Worm (Caenorhabditis elegans) whole organism, L1 larva: ENCODE data around the gene C32C4.3.

Source experiments
- aly-2 ChIP-seq: fragments of 150-350 bp; optimal IDR thresholded peaks from 2 replicates; lab custom pipeline; 2014; ENCODE audit warnings: missing biosample characterization, missing genetic modification characterization
- ama-1 ChIP-seq: fragments of 150-350 bp; optimal IDR thresholded peaks from 2 replicates; lab custom pipeline; 2014
- ceh-90 ChIP-seq: sonication (generic microtip); optimal IDR thresholded peaks from 2 replicates; lab custom pipeline; 2016; ENCODE audit warnings: missing genetic modification characterization, missing compliant biosample characterization
- efl-3 ChIP-seq: fragments of 200-800 bp; sonication (Bioruptor generic); optimal IDR thresholded peaks from 2 replicates; lab custom pipeline; 2018; ENCODE audit warnings: mild to moderate bottlenecking, missing genetic modification characterization, missing compliant biosample characterization
- egl-27 ChIP-seq, 2 experiments: fragments of 150-350 bp in 1 of 2; sonication (generic microtip); optimal IDR thresholded peaks; 3 replicates each; lab custom pipeline; 2017 to 2018; ENCODE audit warnings: missing biosample characterization in 2 of 2, missing genetic modification characterization in 2 of 2, missing genetic modification reagents in 2 of 2
- lin-15B ChIP-seq: fragments of 150-350 bp; sonication (generic microtip); optimal IDR thresholded peaks from 3 replicates; lab custom pipeline; 2014; ENCODE audit warnings: missing biosample characterization, missing genetic modification characterization
- mab-9 ChIP-seq: fragments of 200-800 bp; sonication (Bioruptor generic); IDR thresholded peaks from 2 replicates; pipeline ENCODE4 v1.3.6; 2022; ENCODE audit warnings: missing genetic modification reagents, missing genetic modification characterization, missing compliant biosample characterization
- nhr-71 ChIP-seq: sonication (generic microtip); optimal IDR thresholded peaks from 2 replicates; lab custom pipeline; 2016; ENCODE audit warnings: mild to moderate bottlenecking, missing genetic modification characterization, moderate library complexity, missing compliant biosample characterization
- nhr-76 ChIP-seq: sonication (generic microtip); optimal IDR thresholded peaks from 2 replicates; lab custom pipeline; 2017; ENCODE audit warnings: missing biosample characterization, missing genetic modification characterization
- pax-3 ChIP-seq: fragments of 200-800 bp; sonication (Bioruptor generic); optimal IDR thresholded peaks from 2 replicates; lab custom pipeline; 2018; ENCODE audit warnings: mild to moderate bottlenecking, missing genetic modification characterization, moderate library complexity, missing compliant biosample characterization
- snpc-4 ChIP-seq: fragments of 150-350 bp; optimal IDR thresholded peaks from 2 replicates; lab custom pipeline; 2014; ENCODE audit warnings: missing biosample characterization, missing genetic modification characterization
- tbx-2 ChIP-seq: sonication (generic microtip); optimal IDR thresholded peaks from 2 replicates; lab custom pipeline; 2016; ENCODE audit warnings: missing genetic modification characterization, missing compliant biosample characterization

DNA sequence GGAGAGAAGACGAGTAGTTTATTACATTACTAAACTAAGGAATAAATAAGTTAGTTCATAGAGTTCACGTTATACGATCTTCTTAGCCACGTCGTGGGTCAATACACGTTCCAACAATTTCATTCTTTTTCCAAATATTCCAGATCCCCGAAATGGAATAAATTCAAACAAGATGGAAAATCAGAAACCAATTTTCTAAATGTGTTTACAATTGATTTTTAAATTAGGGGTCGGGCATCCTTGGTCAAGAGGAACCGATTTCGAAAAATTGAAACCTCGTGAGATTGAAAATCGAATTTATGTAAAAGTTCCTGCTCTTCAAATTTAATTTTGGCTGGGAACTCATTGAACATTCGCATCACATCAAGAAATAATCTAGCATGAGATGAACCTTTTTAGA, 37.8 kb upstream of the C32C4.3 start:
- TF ChIP-seq mab-9 (GFP tag; lab: Robert Waterston, UW): no peak
- no peak for TF ChIP-seq snpc-4 (tag; lab: Kevin White, UChicago)
- no peak for TF ChIP-seq aly-2 (tag; lab: Kevin White, UChicago)
- TF ChIP-seq pax-3 (tag; lab: Kevin White, UChicago): no peak
- no peak for TF ChIP-seq nhr-76 (tag; lab: Kevin White, UChicago)
- no peak for TF ChIP-seq ceh-90 (tag; lab: Kevin White, UChicago)
- TF ChIP-seq efl-3 (GFP tag; lab: Kevin White, UChicago): no peak
- TF ChIP-seq nhr-71 (tag; lab: Kevin White, UChicago): no peak
- no peak for TF ChIP-seq lin-15B (tag; lab: Kevin White, UChicago)
- no peak for TF ChIP-seq ama-1
- TF ChIP-seq tbx-2: no peak
- TF ChIP-seq egl-27 (tag; optimal IDR thresholded peaks at IDR 0.05; lab: Kevin White, UChicago): no peak
